Fruit fly (Drosophila melanogaster) whole organism, adult: ENCODE results near the gene pps.
"Not testable (repeated sequence)": the region's sequence is repeated elsewhere in the genome, so short reads cannot be mapped to it uniquely, and the experiment has no call there.

Experiments
- CG14711 ChIP-seq: fragments of 200-800 bp; sonication (Bioruptor generic); optimal IDR thresholded peaks from 2 replicates; lab custom pipeline; 2018; ENCODE audit warnings: missing biosample characterization, mild to moderate bottlenecking, missing genetic modification characterization, moderate library complexity
- CG7045 ChIP-seq: fragments of 200-800 bp; sonication (Bioruptor generic); optimal IDR thresholded peaks from 2 replicates; lab custom pipeline; 2017; ENCODE audit warnings: missing biosample characterization, mild to moderate bottlenecking, missing genetic modification characterization
- Hr96 ChIP-seq: fragments of 200-800 bp; sonication (Bioruptor generic); optimal IDR thresholded peaks from 2 replicates; lab custom pipeline; 2016; ENCODE audit warnings: missing biosample characterization, missing genetic modification characterization
- cic ChIP-seq: fragments of 200-800 bp; sonication (Bioruptor generic); optimal IDR thresholded peaks from 2 replicates; lab custom pipeline; 2017; ENCODE audit warnings: missing biosample characterization, mild to moderate bottlenecking, missing genetic modification characterization, moderate library complexity
- tj ChIP-seq: fragments of 200-800 bp; sonication (Bioruptor generic); optimal IDR thresholded peaks from 3 replicates; lab custom pipeline; 2017; ENCODE audit warnings: missing biosample characterization, mild to moderate bottlenecking, missing genetic modification characterization, moderate library complexity

pps gene

DNA sequence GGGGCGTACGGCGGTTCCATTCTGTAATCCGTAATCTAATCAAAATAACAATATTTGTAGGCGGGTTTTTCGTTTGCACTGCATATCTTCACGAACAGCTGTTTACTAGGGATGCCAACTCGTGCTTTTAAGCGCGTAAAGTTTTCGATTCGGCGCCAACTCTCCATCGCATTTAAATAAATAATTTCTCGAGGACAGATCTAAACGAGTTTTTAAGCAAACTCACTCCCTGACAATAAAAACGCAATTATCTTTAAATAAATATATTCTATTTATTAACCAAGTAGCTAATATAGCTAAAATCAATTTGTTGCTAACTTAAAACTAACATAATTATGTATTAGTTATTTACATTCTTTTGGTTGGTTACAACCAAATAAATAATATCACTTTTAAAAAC lies 51.6 kb downstream of the pps start, which contains the start of gene CG5608:
Gene CG5608 (minus strand): TSS at position 101 of the 400 bp plus-strand sequence.
- TF ChIP-seq Hr96 (GFP tag; lab: Kevin White, UChicago); cic (GFP tag; lab: Kevin White, UChicago); CG7045: not testable (repeated sequence)

DNA sequence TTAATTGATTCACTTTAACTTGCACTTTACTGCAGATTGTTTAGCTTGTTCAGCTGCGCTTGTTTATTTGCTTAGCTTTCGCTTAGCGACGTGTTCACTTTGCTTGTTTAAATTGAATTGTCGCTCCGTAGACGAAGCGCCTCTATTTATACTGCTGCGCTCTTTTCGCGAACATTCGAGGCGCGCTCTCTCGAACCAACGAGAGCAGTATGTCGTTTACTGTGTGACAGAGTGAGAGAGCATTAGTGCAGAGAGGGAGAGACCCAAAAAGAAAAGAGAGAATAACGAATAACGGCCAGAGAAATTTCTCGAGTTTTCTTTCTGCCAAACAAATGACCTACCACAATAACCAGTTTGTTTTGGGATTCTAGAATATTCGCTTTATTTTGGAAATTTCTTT lies 54.0 kb downstream of the pps start, which contains the start of gene Hsp70Ba:
Gene Hsp70Ba (minus strand): TSS at position 102 of the 400 bp plus-strand sequence.
- not testable (repeated sequence) for TF ChIP-seq CG14711 (tag; lab: Kevin White, UChicago); tj (GFP tag; lab: Kevin White, UChicago); CG7045
